Worm (Caenorhabditis elegans): Measurements from ENCODE around the gene F49F1.17.

The F49F1.17 gene

ce11 chrIV:4121055-4121454, 14.6 kb downstream of the F49F1.17 start:
- TF ChIP-seq pqm-1 (tag; optimal IDR thresholded peaks at IDR 0.05): peak; percentile 43
- no peak for TF ChIP-seq saeg-2 (GFP tag; IDR thresholded peaks at IDR 0.05)
- TF ChIP-seq dmd-6 (GFP tag; IDR thresholded peaks at IDR 0.05): peak; percentile 23; the same call in 1 of the 2 replicates
- no peak for TF ChIP-seq duxl-1 (tag; optimal IDR thresholded peaks at IDR 0.05; ENCODE audit: poor library complexity)
- TF ChIP-seq hlh-11 (tag; optimal IDR thresholded peaks at IDR 0.05): peak; percentile 28
- TF ChIP-seq ceh-62 (tag; optimal IDR thresholded peaks at IDR 0.05): no peak

ce11 chrIV:4120263-4120662, 15.4 kb downstream of the F49F1.17 start, which contains the start of gene F49F1.5:
Gene F49F1.5 (minus strand): TSS chrIV:4120415.
- TF ChIP-seq F26F4.8 (GFP tag; conservative IDR thresholded peaks at IDR 0.05): no peak
- TF ChIP-seq hlh-11 (tag; optimal IDR thresholded peaks at IDR 0.05): no peak
- no peak for TF ChIP-seq ceh-20 (GFP tag; IDR thresholded peaks at IDR 0.05)
- no peak for TF ChIP-seq duxl-1 (tag; optimal IDR thresholded peaks at IDR 0.05; ENCODE audit: poor library complexity)
- no peak for TF ChIP-seq mes-2 (tag; optimal IDR thresholded peaks at IDR 0.05; ENCODE audit: poor library complexity, severe bottlenecking)
- TF ChIP-seq ceh-28 (tag; optimal IDR thresholded peaks at IDR 0.05): no peak
- no peak for TF ChIP-seq saeg-2 (GFP tag; IDR thresholded peaks at IDR 0.05)

- TF ChIP-seq pqm-1 (tag; optimal IDR thresholded peaks at IDR 0.05) (peak; percentile 42), mes-2 (tag; optimal IDR thresholded peaks at IDR 0.05; ENCODE audit: poor library complexity, severe bottlenecking) (no peak)
Observed at ce11 chrIV:4117432-4117831, 18.2 kb downstream of the F49F1.17 start, which contains the start of gene drd-50. Gene drd-50 (plus strand): TSS chrIV:4117732.

ce11 chrIV:4115634-4116033, 20.0 kb downstream of the F49F1.17 start, which contains the start of the genes F49F1.4 and F49F1.2:
Gene F49F1.4 (minus strand): TSS chrIV:4115734.
Gene F49F1.2 (plus strand): TSS chrIV:4115943.
- TF ChIP-seq ceh-32 (tag; optimal IDR thresholded peaks at IDR 0.05; ENCODE audit: poor library complexity): no peak

ce11 chrIV:4114526-4114925, 21.1 kb downstream of the F49F1.17 start, which contains the start of gene F49F1.15:
Gene F49F1.15 (minus strand): TSS chrIV:4114626.
- TF ChIP-seq F26F4.8 (GFP tag; conservative IDR thresholded peaks at IDR 0.05) (no peak), dmd-6 (GFP tag; IDR thresholded peaks at IDR 0.05) (no peak), fos-1 (tag; optimal IDR thresholded peaks at IDR 0.05) (no peak), pha-4 (GFP tag; IDR thresholded peaks at IDR 0.05) (no peak), pha-4 (tag; optimal IDR thresholded peaks at IDR 0.05) (no peak), nhr-237 (tag; optimal IDR thresholded peaks at IDR 0.05) (no peak), D1046.2 (GFP tag; IDR thresholded peaks at IDR 0.05) (no peak), jun-1 (tag; optimal IDR thresholded peaks at IDR 0.05) (no peak)

- TF ChIP-seq dmd-8 (GFP tag; IDR thresholded peaks at IDR 0.05) (no peak), gei-8 (GFP tag; optimal IDR thresholded peaks at IDR 0.05) (no peak), vab-7 (GFP tag; IDR thresholded peaks at IDR 0.05) (no peak), nhr-41 (GFP tag; IDR thresholded peaks at IDR 0.05) (no peak), pha-4 (GFP tag; IDR thresholded peaks at IDR 0.05) (no peak), pha-4 (tag; optimal IDR thresholded peaks at IDR 0.05) (no peak), lsy-2 (tag; optimal IDR thresholded peaks at IDR 0.05) (no peak), ZK546.5 (tag; optimal IDR thresholded peaks at IDR 0.05) (no peak), hlh-30 (tag; optimal IDR thresholded peaks at IDR 0.05; ENCODE audit: insufficient read depth) (no peak), T26A8.4 (GFP tag; IDR thresholded peaks at IDR 0.05) (no peak), nhr-77 (tag; optimal IDR thresholded peaks at IDR 0.05) (no peak), zag-1 (tag; optimal IDR thresholded peaks at IDR 0.05) (no peak), nhr-25 (tag; optimal IDR thresholded peaks at IDR 0.05; ENCODE audit: borderline replicate concordance, insufficient read depth) (no peak), daf-16 (GFP tag; optimal IDR thresholded peaks at IDR 0.05) (no peak), daf-16 (tag; optimal IDR thresholded peaks at IDR 0.05) (no peak), zip-11 (GFP tag; IDR thresholded peaks at IDR 0.05) (no peak), lin-13 (GFP tag; optimal IDR thresholded peaks at IDR 0.05) (no peak), ztf-11 (tag; optimal IDR thresholded peaks at IDR 0.05) (no peak)
Observed at ce11 chrIV:4112387-4112786, 23.3 kb downstream of the F49F1.17 start, which contains the start of gene F49F1.14. Gene F49F1.14 (minus strand): TSS chrIV:4112487.
